Worm (Caenorhabditis elegans): ENCODE data around the gene hcf-1.

hcf-1 gene

DNA sequence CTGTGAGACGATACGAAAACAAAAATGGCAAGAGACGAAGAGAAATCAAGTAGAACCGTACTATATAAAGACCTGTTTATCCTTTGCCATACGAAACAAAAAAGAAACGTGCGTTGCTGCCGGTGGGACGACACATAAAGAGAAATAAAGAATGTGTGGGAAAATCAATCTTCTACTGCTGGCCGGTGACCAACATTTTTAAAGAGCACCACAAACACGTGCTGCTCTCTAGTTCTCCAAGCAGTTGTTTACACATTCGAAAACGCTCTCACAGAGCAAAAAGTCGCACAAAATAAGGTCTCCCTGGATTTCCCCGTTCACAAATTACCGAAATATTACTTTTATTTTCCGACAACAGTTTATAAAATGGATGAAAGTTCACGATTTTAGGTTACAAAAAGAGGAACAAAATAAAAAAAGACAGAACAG is 15.5 kb upstream of the hcf-1 start, which contains the start of gene imp-3:
imp-3 (minus strand) TSS at position 93 of the 429 bp plus-strand sequence.
- TF ChIP-seq egl-5 (tag; optimal IDR thresholded peaks at IDR 0.05) (peak; percentile 32), eor-1 (tag; optimal IDR thresholded peaks at IDR 0.05) (no peak), pqm-1 (tag; optimal IDR thresholded peaks at IDR 0.05) (peak; percentile 17), lsy-12 (tag; optimal IDR thresholded peaks at IDR 0.05) (peak; percentile 46), lin-39 (tag; optimal IDR thresholded peaks at IDR 0.05) (peak; percentile 70), ceh-82 (tag; optimal IDR thresholded peaks at IDR 0.05) (no peak), jun-1 (tag; optimal IDR thresholded peaks at IDR 0.05) (peak; percentile 8), sea-2 (GFP tag; optimal IDR thresholded peaks at IDR 0.05) (no peak), elt-2 (tag; optimal IDR thresholded peaks at IDR 0.05) (peak; percentile 48), R02D3.7 (tag; optimal IDR thresholded peaks at IDR 0.05) (no peak), nhr-237 (tag; optimal IDR thresholded peaks at IDR 0.05) (no peak), unc-62 (GFP tag; optimal IDR thresholded peaks at IDR 0.05) (no peak), ztf-4 (tag; optimal IDR thresholded peaks at IDR 0.05) (peak; percentile 64), mdl-1 (tag; optimal IDR thresholded peaks at IDR 0.05) (no peak), fkh-10 (GFP tag; optimal IDR thresholded peaks at IDR 0.05) (no peak), mml-1 (tag; optimal IDR thresholded peaks at IDR 0.05) (no peak), daf-12 (tag; optimal IDR thresholded peaks at IDR 0.05) (no peak), snpc-4 (tag; optimal IDR thresholded peaks at IDR 0.05) (no peak), hmg-11 (tag; optimal IDR thresholded peaks at IDR 0.05) (peak; percentile 32), fos-1 (tag; optimal IDR thresholded peaks at IDR 0.05) (no peak), nhr-67 (tag; optimal IDR thresholded peaks at IDR 0.05) (no peak), ZK546.5 (tag; optimal IDR thresholded peaks at IDR 0.05) (no peak), pha-4 (tag; optimal IDR thresholded peaks at IDR 0.05) (peak; percentile 74), nfya-1 (tag; optimal IDR thresholded peaks at IDR 0.05; ENCODE audit: insufficient read depth) (peak; percentile 66), ama-1 (optimal IDR thresholded peaks at IDR 0.05) (peak; percentile 95), tbx-2 (tag; optimal IDR thresholded peaks at IDR 0.05) (no peak), nhr-28 (tag; optimal IDR thresholded peaks at IDR 0.05) (no peak), zag-1 (tag; optimal IDR thresholded peaks at IDR 0.05) (no peak), nhr-43 (tag; optimal IDR thresholded peaks at IDR 0.05; ENCODE audit: poor library complexity, severe bottlenecking) (peak; percentile 16), egl-27 (tag; optimal IDR thresholded peaks at IDR 0.05) (no peak), nhr-77 (tag; optimal IDR thresholded peaks at IDR 0.05) (no peak), nhr-23 (tag; optimal IDR thresholded peaks at IDR 0.05) (no peak), nhr-25 (tag; optimal IDR thresholded peaks at IDR 0.05) (peak; percentile 43), lin-15B (tag; optimal IDR thresholded peaks at IDR 0.05) (peak; percentile 41)

DNA sequence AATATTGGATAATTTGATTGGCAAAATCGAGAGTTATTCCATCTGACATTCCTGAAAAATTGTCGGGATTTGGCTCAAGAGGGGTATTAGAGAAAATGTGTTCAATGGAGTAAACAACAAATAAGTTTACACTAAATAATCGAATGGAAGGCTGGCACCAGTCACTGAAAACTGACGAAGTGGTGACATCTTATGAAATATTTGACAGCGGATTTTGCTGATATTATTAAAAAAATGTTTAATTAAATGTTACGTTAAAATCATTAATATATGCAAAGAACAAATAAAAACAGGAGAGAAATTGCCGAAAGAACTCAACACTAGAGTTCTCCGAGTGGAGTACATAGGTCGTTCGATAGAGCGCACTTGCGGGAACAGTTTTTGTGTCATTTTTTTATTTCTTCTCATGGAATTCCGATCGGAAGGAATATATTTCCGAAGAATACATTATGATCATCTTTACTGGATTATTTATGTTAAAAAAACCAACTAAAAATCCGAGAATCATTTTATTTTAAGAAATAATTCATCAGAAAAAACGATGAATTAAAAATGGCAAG is 11.5 kb upstream of the hcf-1 start, which contains the start of gene tag-322:
tag-322 (minus strand) TSS at position 51 of the 560 bp plus-strand sequence.
- TF ChIP-seq lin-15B (tag; optimal IDR thresholded peaks at IDR 0.05), result peak; percentile 84
- no peak for TF ChIP-seq unc-39 (tag; optimal IDR thresholded peaks at IDR 0.05)
- TF ChIP-seq ceh-28 (tag; optimal IDR thresholded peaks at IDR 0.05), result peak; percentile 3
- no peak for TF ChIP-seq nhr-28 (tag; optimal IDR thresholded peaks at IDR 0.05)
- no peak for TF ChIP-seq elt-1 (tag; optimal IDR thresholded peaks at IDR 0.05)
- peak; percentile 17 for TF ChIP-seq lsy-12 (tag; optimal IDR thresholded peaks at IDR 0.05)
- TF ChIP-seq nhr-43 (tag; optimal IDR thresholded peaks at IDR 0.05; ENCODE audit: poor library complexity, severe bottlenecking), result peak; percentile 35
- peak; percentile 22 for TF ChIP-seq egl-5 (tag; optimal IDR thresholded peaks at IDR 0.05)
- peak; percentile 1 for TF ChIP-seq jun-1 (tag; optimal IDR thresholded peaks at IDR 0.05)
- no peak for TF ChIP-seq ZK546.5 (tag; optimal IDR thresholded peaks at IDR 0.05)
- no peak for TF ChIP-seq nhr-237 (tag; optimal IDR thresholded peaks at IDR 0.05)
- TF ChIP-seq nfya-1 (tag; optimal IDR thresholded peaks at IDR 0.05; ENCODE audit: insufficient read depth), result peak; percentile 67
- TF ChIP-seq nhr-23 (tag; optimal IDR thresholded peaks at IDR 0.05), result peak; percentile 75
- peak; percentile 38 for TF ChIP-seq snpc-4 (tag; optimal IDR thresholded peaks at IDR 0.05)
- peak; percentile 22 for TF ChIP-seq elt-2 (tag; optimal IDR thresholded peaks at IDR 0.05)
- TF ChIP-seq pqm-1 (tag; optimal IDR thresholded peaks at IDR 0.05), result peak; percentile 47
- no peak for TF ChIP-seq nhr-11 (tag; optimal IDR thresholded peaks at IDR 0.05)
- no peak for TF ChIP-seq sea-2 (GFP tag; optimal IDR thresholded peaks at IDR 0.05)
- peak; percentile 40 for TF ChIP-seq skn-1 (tag; optimal IDR thresholded peaks at IDR 0.05)
- TF ChIP-seq nhr-25 (tag; optimal IDR thresholded peaks at IDR 0.05), result peak; percentile 9
- TF ChIP-seq R02D3.7 (tag; optimal IDR thresholded peaks at IDR 0.05), result peak; percentile 55
- peak; percentile 80 for TF ChIP-seq pha-4 (tag; optimal IDR thresholded peaks at IDR 0.05)
- peak; percentile 47 for TF ChIP-seq hmg-11 (tag; optimal IDR thresholded peaks at IDR 0.05)
- TF ChIP-seq mdl-1 (tag; optimal IDR thresholded peaks at IDR 0.05), result no peak
